Worm (Caenorhabditis elegans) whole organism, L3 larva: Measurements from ENCODE around the gene gldi-9.

Experiments
- elt-3 ChIP-seq, 3 experiments: fragments of 150-350 bp in 1 of 3; sonication (generic microtip) in 2 of 3; optimal IDR thresholded peaks; 2 replicates in 2 of 3; 4 replicates in 1 of 3; lab custom pipeline; 2014 to 2017; ENCODE audit warnings: missing biosample characterization in 3 of 3, missing genetic modification characterization in 3 of 3
- fos-1 ChIP-seq: fragments of 150-350 bp; optimal IDR thresholded peaks from 2 replicates; lab custom pipeline; 2014; ENCODE audit warnings: missing biosample characterization, missing genetic modification characterization
- lsy-12 ChIP-seq: sonication (generic microtip); optimal IDR thresholded peaks from 2 replicates; lab custom pipeline; 2016; ENCODE audit warnings: mild to moderate bottlenecking, missing genetic modification characterization, missing compliant biosample characterization
- nfya-1 ChIP-seq: sonication (generic microtip); optimal IDR thresholded peaks from 2 replicates; lab custom pipeline; 2017; ENCODE audit warnings: missing genetic modification characterization, mild to moderate bottlenecking, missing compliant biosample characterization, antibody characterized with exemption, moderate library complexity; ENCODE audit not compliant: insufficient read depth
- nhr-23 ChIP-seq: fragments of 150-350 bp; optimal IDR thresholded peaks from 2 replicates; lab custom pipeline; 2014; ENCODE audit warnings: missing biosample characterization, missing genetic modification reagents, missing genetic modification characterization
- pha-4 ChIP-seq: fragments of 150-350 bp; optimal IDR thresholded peaks from 2 replicates; lab custom pipeline; 2014; ENCODE audit warnings: missing biosample characterization, missing genetic modification reagents, missing genetic modification characterization
- skn-1 ChIP-seq: fragments of 150-350 bp; optimal IDR thresholded peaks from 2 replicates; lab custom pipeline; 2014; ENCODE audit warnings: missing biosample characterization, missing genetic modification characterization
- unc-62 ChIP-seq: fragments of 150-350 bp; sonication (generic microtip); optimal IDR thresholded peaks from 4 replicates; lab custom pipeline; 2014; ENCODE audit warnings: missing biosample characterization, missing genetic modification reagents, missing genetic modification characterization
- ztf-4 ChIP-seq: fragments of 150-350 bp; optimal IDR thresholded peaks from 2 replicates; lab custom pipeline; 2014; ENCODE audit warnings: missing biosample characterization, missing genetic modification characterization

DNA sequence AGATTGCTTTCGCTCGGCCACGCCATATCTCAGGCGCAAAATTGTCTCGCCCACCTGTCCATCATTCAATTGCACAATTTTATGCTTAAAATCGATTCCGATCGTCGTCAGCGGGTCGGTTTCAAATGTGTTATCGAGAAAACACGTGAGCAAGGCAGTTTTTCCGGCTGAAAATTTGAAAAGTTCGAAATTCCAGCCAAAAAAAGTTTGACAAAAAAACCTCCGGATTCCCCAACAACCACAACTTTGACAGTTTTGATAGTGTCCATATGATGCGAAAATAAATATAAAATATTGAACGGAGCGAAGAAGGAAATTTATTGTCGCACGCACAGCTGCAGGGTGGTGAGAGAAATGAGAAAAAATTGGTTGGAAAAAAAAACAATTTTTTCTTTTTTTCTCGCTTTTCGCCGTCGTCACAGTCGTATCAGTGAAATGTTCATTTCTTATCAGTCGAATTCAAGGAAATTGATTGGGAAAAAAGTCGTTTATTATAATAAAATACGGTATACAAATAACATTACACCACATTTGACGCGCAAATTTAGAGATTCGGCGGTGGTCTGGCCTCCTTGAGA, 22.5 kb downstream of the gldi-9 start, which contains the start of gene Y71H2AM.12:
- TF ChIP-seq ztf-4 (tag; lab: Kevin White, UChicago), result no peak
- no peak for TF ChIP-seq unc-62 (GFP tag; lab: Kevin White, UChicago)
- no peak for TF ChIP-seq elt-3 (tag; optimal IDR thresholded peaks at IDR 0.05; lab: Kevin White, UChicago)
- TF ChIP-seq nfya-1, result no peak
- TF ChIP-seq skn-1, result no peak
- TF ChIP-seq lsy-12 (tag; lab: Kevin White, UChicago), result no peak
- TF ChIP-seq pha-4 (tag; lab: Kevin White, UChicago), result no peak
- no peak for TF ChIP-seq nhr-23 (tag; lab: Kevin White, UChicago)
- no peak for TF ChIP-seq fos-1
